Worm (Caenorhabditis elegans) whole organism, L1 larva: ENCODE results near the gene F58H1.5.

ENCODE experiments used
- C04F5.9 ChIP-seq: sonication (generic microtip); optimal IDR thresholded peaks from 2 replicates; lab custom pipeline; 2016; ENCODE audit warnings: missing genetic modification characterization, missing compliant biosample characterization
- aly-2 ChIP-seq: fragments of 150-350 bp; optimal IDR thresholded peaks from 2 replicates; lab custom pipeline; 2014; ENCODE audit warnings: missing biosample characterization, missing genetic modification characterization
- ama-1 ChIP-seq: fragments of 150-350 bp; optimal IDR thresholded peaks from 2 replicates; lab custom pipeline; 2014
- elt-2 ChIP-seq: sonication (generic microtip); optimal IDR thresholded peaks from 2 replicates; lab custom pipeline; 2016; ENCODE audit warnings: missing genetic modification characterization, mild to moderate bottlenecking, inconsistent platforms, missing compliant biosample characterization, missing genetic modification reagents
- elt-3 ChIP-seq, 6 experiments: fragments of 150-350 bp in 1 of 6; sonication (generic microtip); optimal IDR thresholded peaks; 2 replicates each; lab custom pipeline; 2017 to 2018; ENCODE audit warnings: missing biosample characterization in 6 of 6, missing genetic modification characterization in 6 of 6, inconsistent platforms in 1 of 6
- fos-1 ChIP-seq: fragments of 150-350 bp; optimal IDR thresholded peaks from 2 replicates; lab custom pipeline; 2014; ENCODE audit warnings: missing biosample characterization, missing genetic modification characterization
- grh-1 ChIP-seq: fragments of 200-800 bp; sonication (Bioruptor generic); IDR thresholded peaks from 2 replicates; pipeline ENCODE4 v1.3.6; 2022; ENCODE audit warnings: missing genetic modification reagents, missing genetic modification characterization, missing compliant biosample characterization
- lin-39 ChIP-seq: fragments of 150-350 bp; optimal IDR thresholded peaks from 2 replicates; lab custom pipeline; 2014; ENCODE audit warnings: missing biosample characterization, missing genetic modification reagents, missing genetic modification characterization
- mdl-1 ChIP-seq, 2 experiments: fragments of 150-350 bp; optimal IDR thresholded peaks; 2 replicates each; lab custom pipeline; 2014 to 2017; ENCODE audit warnings: missing biosample characterization in 2 of 2, missing genetic modification characterization in 2 of 2, inconsistent platforms in 1 of 2
- nhr-12 ChIP-seq: sonication (generic microtip); optimal IDR thresholded peaks from 2 replicates; lab custom pipeline; 2017; ENCODE audit warnings: missing biosample characterization, missing genetic modification characterization
- nhr-77 ChIP-seq: fragments of 150-350 bp; optimal IDR thresholded peaks from 2 replicates; lab custom pipeline; 2014; ENCODE audit warnings: missing biosample characterization, missing genetic modification characterization
- nhr-85 ChIP-seq: sonication (generic microtip); peaks from one replicate; lab custom pipeline; 2016; ENCODE audit warnings: missing genetic modification characterization, inconsistent platforms, missing compliant biosample characterization
- pag-3 ChIP-seq: sonication (generic microtip); optimal IDR thresholded peaks from 2 replicates; lab custom pipeline; 2017; ENCODE audit warnings: missing genetic modification characterization, mild to moderate bottlenecking, missing compliant biosample characterization, antibody characterized with exemption, borderline replicate concordance; ENCODE audit not compliant: insufficient read depth
- unc-62 ChIP-seq: fragments of 150-350 bp; optimal IDR thresholded peaks from 2 replicates; lab custom pipeline; 2014; ENCODE audit warnings: missing biosample characterization, missing genetic modification reagents, missing genetic modification characterization

- TF ChIP-seq lin-39 (tag; lab: Kevin White, UChicago) (no peak), grh-1 (GFP tag; lab: Robert Waterston, UW) (no peak), nhr-77 (tag; lab: Kevin White, UChicago) (no peak), nhr-85 (tag; lab: Kevin White, UChicago) (no peak), nhr-12 (no peak), unc-62 (GFP tag; lab: Kevin White, UChicago) (no peak), aly-2 (no peak), C04F5.9 (no peak), elt-3 (tag; optimal IDR thresholded peaks at IDR 0.05; lab: Kevin White, UChicago) (no peak), mdl-1 (tag; optimal IDR thresholded peaks at IDR 0.05; lab: Kevin White, UChicago) (no peak), ama-1 (lab: Kevin White, UChicago) (no peak), pag-3 (tag; lab: Kevin White, UChicago) (no peak), elt-2 (tag; lab: Kevin White, UChicago) (no peak), fos-1 (no peak)
These were observed 11.4 kb upstream of the F58H1.5 start for ce11 chrV:11946818-11947217.
